Fruit fly (Drosophila melanogaster) whole organism, embryonic: ENCODE results near the gene CG16826.

ENCODE experiments used
- Awh ChIP-seq: fragments of 200-800 bp; sonication (Bioruptor generic); IDR thresholded peaks from 2 replicates; pipeline ENCODE4, ENCODE4 v1.3.6; 2022; ENCODE audit warnings: missing biosample characterization, missing genetic modification characterization
- B-H2 ChIP-seq: fragments of 200-800 bp; sonication (Bioruptor generic); optimal IDR thresholded peaks from 2 replicates; lab custom pipeline; 2018; ENCODE audit warnings: missing biosample characterization, mild to moderate bottlenecking, missing genetic modification characterization
- Bdp1 ChIP-seq: fragments of 200-800 bp; sonication (Bioruptor generic); optimal IDR thresholded peaks from 3 replicates; lab custom pipeline; 2016; ENCODE audit warnings: missing biosample characterization, missing genetic modification characterization
- Bgb ChIP-seq: fragments of 200-800 bp; sonication (Bioruptor generic); IDR thresholded peaks from 2 replicates; pipeline ENCODE4 v1.3.6; 2022; ENCODE audit warnings: missing biosample characterization, missing genetic modification characterization; ENCODE audit not compliant: partially characterized antibody
- Bteb2 ChIP-seq: fragments of 200-800 bp; sonication (Bioruptor generic); optimal IDR thresholded peaks from 2 replicates; lab custom pipeline; 2016; ENCODE audit warnings: missing biosample characterization, missing genetic modification characterization
- CG10366 ChIP-seq: fragments of 200-800 bp; sonication (Bioruptor generic); IDR thresholded peaks from 2 replicates; pipeline ENCODE4 v1.3.6; 2022; ENCODE audit warnings: missing biosample characterization, missing genetic modification characterization
- CG10654 ChIP-seq: fragments of 200-800 bp; sonication (Bioruptor generic); optimal IDR thresholded peaks from 2 replicates; lab custom pipeline; 2016; ENCODE audit warnings: missing biosample characterization, missing genetic modification characterization
- CG11398 ChIP-seq: fragments of 200-800 bp; sonication (Bioruptor generic); optimal IDR thresholded peaks from 2 replicates; lab custom pipeline; 2016; ENCODE audit warnings: missing biosample characterization, missing genetic modification characterization
- CG12299 ChIP-seq: fragments of 200-800 bp; sonication (Bioruptor generic); optimal IDR thresholded peaks from 2 replicates; lab custom pipeline; 2018; ENCODE audit warnings: missing biosample characterization, mild to moderate bottlenecking, missing genetic modification characterization
- CG15514 ChIP-seq: fragments of 200-800 bp; sonication (Bioruptor generic); optimal IDR thresholded peaks from 3 replicates; lab custom pipeline; 2017; ENCODE audit warnings: missing biosample characterization, missing genetic modification characterization, mild to moderate bottlenecking, moderate library complexity, missing genetic modification reagents
- CG15601 ChIP-seq: fragments of 200-800 bp; sonication (Bioruptor generic); optimal IDR thresholded peaks from 3 replicates; lab custom pipeline; 2019; ENCODE audit warnings: missing biosample characterization, mild to moderate bottlenecking, missing genetic modification characterization, moderate library complexity
- CG17328 ChIP-seq: fragments of 200-800 bp; sonication (Bioruptor generic); IDR thresholded peaks from 2 replicates; pipeline ENCODE4 v1.3.6; 2022; ENCODE audit warnings: missing biosample characterization, missing genetic modification characterization
- CG17385 ChIP-seq: fragments of 200-800 bp; sonication (Bioruptor generic); optimal IDR thresholded peaks from 3 replicates; lab custom pipeline; 2018; ENCODE audit warnings: missing biosample characterization, mild to moderate bottlenecking, missing genetic modification characterization
- CG17802 ChIP-seq: fragments of 200-800 bp; sonication (Bioruptor generic); optimal IDR thresholded peaks from 2 replicates; lab custom pipeline; 2018; ENCODE audit warnings: missing biosample characterization, mild to moderate bottlenecking, missing genetic modification characterization, moderate library complexity
- CG17829 ChIP-seq: fragments of 200-800 bp; optimal IDR thresholded peaks from 2 replicates; lab custom pipeline; 2019; ENCODE audit warnings: missing biosample characterization, mild to moderate bottlenecking, missing genetic modification characterization, moderate library complexity
- CG18262 ChIP-seq: fragments of 200-800 bp; optimal IDR thresholded peaks from 3 replicates; lab custom pipeline; 2019; ENCODE audit warnings: missing biosample characterization, mild to moderate bottlenecking, missing genetic modification characterization, moderate library complexity
- CG18619 ChIP-seq: fragments of 200-800 bp; sonication (Bioruptor generic); optimal IDR thresholded peaks from 3 replicates; lab custom pipeline; 2017; ENCODE audit warnings: missing biosample characterization, mild to moderate bottlenecking, missing genetic modification characterization
- CG2120 ChIP-seq: fragments of 200-800 bp; sonication (Bioruptor generic); optimal IDR thresholded peaks from 3 replicates; lab custom pipeline; 2016; ENCODE audit warnings: missing biosample characterization, missing genetic modification characterization
- CG2202 ChIP-seq: fragments of 200-800 bp; sonication (Bioruptor generic); optimal IDR thresholded peaks from 2 replicates; lab custom pipeline; 2018; ENCODE audit warnings: missing biosample characterization, mild to moderate bottlenecking, missing genetic modification characterization
- CG2875 ChIP-seq: fragments of 200-800 bp; sonication (Bioruptor generic); optimal IDR thresholded peaks from 2 replicates; lab custom pipeline; 2017; ENCODE audit warnings: missing biosample characterization, mild to moderate bottlenecking, missing genetic modification characterization, missing genetic modification reagents
- CG32772 ChIP-seq: fragments of 200-800 bp; sonication (Bioruptor generic); IDR thresholded peaks from 2 replicates; pipeline ENCODE4 v1.3.6; 2022; ENCODE audit warnings: missing biosample characterization, missing genetic modification characterization
- CG3407 ChIP-seq: fragments of 200-800 bp; sonication (Bioruptor generic); optimal IDR thresholded peaks from 2 replicates; lab custom pipeline; 2018; ENCODE audit warnings: missing biosample characterization, mild to moderate bottlenecking, missing genetic modification characterization
- CG3726 ChIP-seq: fragments of 200-800 bp; sonication (Bioruptor generic); IDR thresholded peaks from 3 replicates; pipeline ENCODE4, ENCODE4 v1.3.6; 2022; ENCODE audit warnings: missing biosample characterization, missing genetic modification characterization
- CG3838 ChIP-seq: fragments of 200-800 bp; sonication (Bioruptor generic); optimal IDR thresholded peaks from 3 replicates; lab custom pipeline; 2016; ENCODE audit warnings: missing biosample characterization, missing genetic modification characterization
- CG3847 ChIP-seq: fragments of 200-800 bp; sonication (Bioruptor generic); IDR thresholded peaks from 2 replicates; pipeline ENCODE4 v1.3.6; 2022; ENCODE audit warnings: missing biosample characterization, missing genetic modification characterization
- CG42726 ChIP-seq: fragments of 200-800 bp; sonication (Bioruptor generic); IDR thresholded peaks from 2 replicates; pipeline ENCODE4 v1.3.6; 2022; ENCODE audit warnings: missing biosample characterization, missing genetic modification characterization; ENCODE audit not compliant: partially characterized antibody
- CG5245 ChIP-seq: fragments of 200-800 bp; sonication (Bioruptor generic); optimal IDR thresholded peaks from 3 replicates; lab custom pipeline; 2016; ENCODE audit warnings: missing biosample characterization, missing genetic modification characterization
- CG6765 ChIP-seq: fragments of 200-800 bp; sonication (Bioruptor generic); optimal IDR thresholded peaks from 3 replicates; lab custom pipeline; 2017; ENCODE audit warnings: missing biosample characterization, mild to moderate bottlenecking, missing genetic modification characterization
- CG7556 ChIP-seq: fragments of 200-800 bp; sonication (Bioruptor generic); optimal IDR thresholded peaks from 2 replicates; lab custom pipeline; 2017; ENCODE audit warnings: missing biosample characterization, mild to moderate bottlenecking, missing genetic modification characterization
- CG7786 ChIP-seq: fragments of 200-800 bp; sonication (Bioruptor generic); optimal IDR thresholded peaks from 2 replicates; lab custom pipeline; 2016; ENCODE audit warnings: missing biosample characterization, missing genetic modification characterization
- CkIIα-i1 ChIP-seq: fragments of 200-800 bp; sonication (Bioruptor generic); IDR thresholded peaks from 2 replicates; pipeline ENCODE4 v1.3.6; 2022; ENCODE audit warnings: missing biosample characterization, missing genetic modification characterization
- Dll ChIP-seq: fragments of 200-800 bp; sonication (Bioruptor generic); IDR thresholded peaks from 4 replicates; pipeline ENCODE4 v1.3.6; 2022; ENCODE audit warnings: missing biosample characterization, missing genetic modification characterization; ENCODE audit not compliant: partially characterized antibody
- Dp ChIP-seq: fragments of 200-800 bp; sonication (Bioruptor generic); optimal IDR thresholded peaks from 2 replicates; lab custom pipeline; 2018; ENCODE audit warnings: missing biosample characterization, mild to moderate bottlenecking, missing genetic modification characterization, moderate library complexity
- Fer3 ChIP-seq: fragments of 200-800 bp; sonication (Bioruptor generic); optimal IDR thresholded peaks from 2 replicates; lab custom pipeline; 2018; ENCODE audit warnings: missing biosample characterization, mild to moderate bottlenecking, missing genetic modification characterization, moderate library complexity
- Lhr ChIP-seq: fragments of 200-800 bp; sonication (Bioruptor generic); optimal IDR thresholded peaks from 3 replicates; lab custom pipeline; 2017; ENCODE audit warnings: mild to moderate bottlenecking, missing biosample characterization, missing genetic modification reagents, missing genetic modification characterization
- Myb ChIP-seq: fragments of 200-800 bp; sonication (Bioruptor generic); optimal IDR thresholded peaks from 2 replicates; lab custom pipeline; 2016; ENCODE audit warnings: missing biosample characterization, missing genetic modification characterization
- ato ChIP-seq: fragments of 200-800 bp; sonication (Bioruptor generic); IDR thresholded peaks from 2 replicates; pipeline ENCODE4 v1.3.6; 2022; ENCODE audit warnings: missing biosample characterization, missing genetic modification characterization; ENCODE audit not compliant: partially characterized antibody
- disco-r ChIP-seq: fragments of 200-800 bp; sonication (Bioruptor generic); optimal IDR thresholded peaks from 2 replicates; lab custom pipeline; 2016; ENCODE audit warnings: missing biosample characterization, missing genetic modification characterization
- dmrt11E ChIP-seq: fragments of 200-800 bp; sonication (Bioruptor generic); optimal IDR thresholded peaks from 3 replicates; lab custom pipeline; 2018; ENCODE audit warnings: missing biosample characterization, mild to moderate bottlenecking, missing genetic modification characterization, moderate library complexity
- gce ChIP-seq: fragments of 200-800 bp; sonication (Bioruptor generic); IDR thresholded peaks from 3 replicates; pipeline ENCODE4 v1.3.6; 2022; ENCODE audit warnings: missing biosample characterization, missing genetic modification characterization
- gt ChIP-seq: fragments of 200-800 bp; sonication (Bioruptor generic); IDR thresholded peaks from 2 replicates; pipeline ENCODE4 v1.3.6; 2022; ENCODE audit warnings: missing biosample characterization, missing genetic modification characterization
- kah ChIP-seq: fragments of 200-800 bp; sonication (Bioruptor generic); optimal IDR thresholded peaks from 2 replicates; lab custom pipeline; 2018; ENCODE audit warnings: missing biosample characterization, mild to moderate bottlenecking, missing genetic modification characterization
- luna ChIP-seq: fragments of 200-800 bp; sonication (Bioruptor generic); optimal IDR thresholded peaks from 2 replicates; lab custom pipeline; 2016; ENCODE audit warnings: missing biosample characterization, missing genetic modification characterization
- mld ChIP-seq: fragments of 200-800 bp; sonication (Bioruptor generic); IDR thresholded peaks from 3 replicates; pipeline ENCODE4 v1.3.6; 2022; ENCODE audit warnings: missing biosample characterization, missing genetic modification characterization; ENCODE audit not compliant: partially characterized antibody
- pnt ChIP-seq: fragments of 200-800 bp; sonication (Bioruptor generic); optimal IDR thresholded peaks from 3 replicates; lab custom pipeline; 2016; ENCODE audit warnings: missing biosample characterization, missing genetic modification characterization
- repo ChIP-seq: fragments of 200-800 bp; sonication (Bioruptor generic); optimal IDR thresholded peaks from 2 replicates; lab custom pipeline; 2016; ENCODE audit warnings: missing biosample characterization, missing genetic modification characterization
- sima ChIP-seq: fragments of 200-800 bp; sonication (Bioruptor generic); optimal IDR thresholded peaks from 2 replicates; lab custom pipeline; 2016; ENCODE audit warnings: missing biosample characterization, missing genetic modification characterization
- so ChIP-seq: fragments of 200-800 bp; sonication (Bioruptor generic); IDR thresholded peaks from 3 replicates; pipeline ENCODE4 v1.3.6; 2022; ENCODE audit warnings: missing biosample characterization, missing genetic modification characterization
- tin ChIP-seq: fragments of 200-800 bp; sonication (Bioruptor generic); optimal IDR thresholded peaks from 3 replicates; lab custom pipeline; 2016; ENCODE audit warnings: missing biosample characterization, missing genetic modification characterization
- ttk ChIP-seq: fragments of 200-800 bp; sonication (Bioruptor generic); IDR thresholded peaks from 2 replicates; pipeline ENCODE4 v2.1.2; 2022; ENCODE audit warnings: missing biosample characterization, missing genetic modification characterization
- vnd ChIP-seq: fragments of 200-800 bp; sonication (Bioruptor generic); IDR thresholded peaks from 3 replicates; pipeline ENCODE4 v1.3.6; 2022; ENCODE audit warnings: missing biosample characterization, missing genetic modification characterization; ENCODE audit not compliant: partially characterized antibody

CG16826 gene

DNA sequence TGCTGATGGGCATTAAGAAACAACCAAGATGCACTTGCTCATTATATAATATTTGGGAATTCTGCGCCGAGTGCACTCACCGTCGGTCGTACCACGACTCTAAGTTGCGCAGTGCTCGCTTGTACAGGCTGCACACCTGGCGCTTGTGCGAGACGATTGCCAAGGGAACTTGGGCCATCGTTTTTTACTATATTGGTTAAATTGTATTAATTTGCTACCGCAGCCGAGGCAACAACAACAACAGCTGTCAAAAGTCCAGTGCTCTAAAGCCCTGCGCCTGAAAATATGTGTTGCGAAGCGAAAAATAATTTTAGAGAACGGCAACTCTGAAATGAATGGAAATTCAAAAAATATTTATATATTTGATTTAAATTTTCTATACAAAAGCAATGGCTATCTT lies 23.2 kb downstream of the CG16826 start, which contains the start of gene ND-B22 (continued):
- peak; percentile 66 for TF ChIP-seq Bdp1
- peak; percentile 88 for TF ChIP-seq B-H2 (GFP tag; lab: Kevin White, UChicago)
- no peak for TF ChIP-seq so (GFP tag; lab: Robert Waterston, UW)
- peak; percentile 49 for TF ChIP-seq CG17385 (GFP tag; lab: Kevin White, UChicago)
- TF ChIP-seq sima (GFP tag; lab: Kevin White, UChicago) = no peak
- no peak for TF ChIP-seq gt (GFP tag; lab: Robert Waterston, UW)
- no peak for TF ChIP-seq kah
- TF ChIP-seq Fer3 = peak; percentile 31
- TF ChIP-seq mld (GFP tag; lab: Robert Waterston, UW) = no peak
- TF ChIP-seq CG18619 (GFP tag; lab: Kevin White, UChicago) = peak; percentile 6
- TF ChIP-seq CG2875 (GFP tag; lab: Kevin White, UChicago) = no peak
- peak; percentile 73 for TF ChIP-seq Myb (GFP tag; lab: Kevin White, UChicago)
- peak; percentile 37; the same call in 1 of the 4 replicates for TF ChIP-seq Dll (GFP tag; lab: Robert Waterston, UW)
- TF ChIP-seq ato (GFP tag; lab: Robert Waterston, UW) = no peak; the same call in 1 of the 2 replicates
- TF ChIP-seq CG11398 (GFP tag; lab: Kevin White, UChicago) = no peak
- peak; percentile 5 for TF ChIP-seq CG7786 (GFP tag; lab: Kevin White, UChicago)
- TF ChIP-seq CG10366 = no peak
- TF ChIP-seq tin (GFP tag; lab: Kevin White, UChicago) = peak; percentile 46
- TF ChIP-seq CG3847 (GFP tag; lab: Robert Waterston, UW) = peak; percentile 83
- TF ChIP-seq dmrt11E (tag; lab: Kevin White, UChicago) = peak; percentile 10
- peak; percentile 25 for TF ChIP-seq CG5245
- no peak for TF ChIP-seq CG2202 (tag; lab: Kevin White, UChicago)
- peak; percentile 8 for TF ChIP-seq Bteb2 (GFP tag; lab: Kevin White, UChicago)
- no peak for TF ChIP-seq ttk (GFP tag; lab: Robert Waterston, UW)
- peak; percentile 16 for TF ChIP-seq CG7556
- peak; percentile 71 for TF ChIP-seq Bgb
- no peak for TF ChIP-seq CG12299 (tag; lab: Kevin White, UChicago)
- peak; percentile 26 for TF ChIP-seq CG3407 (GFP tag; lab: Kevin White, UChicago)
- TF ChIP-seq CG10654 (GFP tag; lab: Kevin White, UChicago) = peak; percentile 31
- TF ChIP-seq CkIIα-i1 (GFP tag; lab: Robert Waterston, UW) = no peak
- no peak for TF ChIP-seq CG32772 (GFP tag; lab: Robert Waterston, UW)
- TF ChIP-seq repo (GFP tag; lab: Kevin White, UChicago) = peak; percentile 8
- no peak for TF ChIP-seq CG3838 (GFP tag; lab: Kevin White, UChicago)
- peak; percentile 57 for TF ChIP-seq CG15514
- peak; percentile 34 for TF ChIP-seq Lhr (GFP tag; lab: Kevin White, UChicago)
- TF ChIP-seq CG42726 (GFP tag; lab: Robert Waterston, UW) = no peak
- TF ChIP-seq CG18262 (tag; lab: Kevin White, UChicago) = peak; percentile 27
- no peak for TF ChIP-seq CG6765 (GFP tag; lab: Kevin White, UChicago)
- TF ChIP-seq vnd (GFP tag; lab: Robert Waterston, UW) = no peak
- no peak for TF ChIP-seq CG17328 (GFP tag; lab: Robert Waterston, UW)
- TF ChIP-seq disco-r (GFP tag; lab: Kevin White, UChicago) = no peak
- TF ChIP-seq CG17802 (tag; lab: Kevin White, UChicago) = peak; percentile 32
- peak; percentile 52 for TF ChIP-seq CG15601 (tag; lab: Kevin White, UChicago)
- no peak for TF ChIP-seq luna (GFP tag; lab: Kevin White, UChicago)
- no peak for TF ChIP-seq gce (GFP tag; lab: Robert Waterston, UW)
- TF ChIP-seq CG3726 (GFP tag; lab: Robert Waterston, UW) = no peak
- no peak for TF ChIP-seq pnt (GFP tag; lab: Kevin White, UChicago)
- peak; percentile 31 for TF ChIP-seq CG17829
- peak; percentile 73 for TF ChIP-seq CG2120 (GFP tag; lab: Kevin White, UChicago)
- peak; percentile 88 for TF ChIP-seq Dp
- TF ChIP-seq Awh (GFP tag; lab: Robert Waterston, UW) = no peak
